Worm (Caenorhabditis elegans) whole organism, L1 larva: ENCODE data around the gene csn-6.

Experiments used
- C04F5.9 ChIP-seq: sonication (generic microtip); optimal IDR thresholded peaks from 2 replicates; lab custom pipeline; 2016; ENCODE audit warnings: missing genetic modification characterization, missing compliant biosample characterization
- F16B12.6 ChIP-seq: fragments of 150-350 bp; optimal IDR thresholded peaks from 2 replicates; lab custom pipeline; 2014; ENCODE audit warnings: missing biosample characterization, missing genetic modification characterization
- Y116A8C.19 ChIP-seq: sonication (generic microtip); optimal IDR thresholded peaks from 2 replicates; lab custom pipeline; 2016; ENCODE audit warnings: missing compliant biosample characterization, missing genetic modification characterization, borderline replicate concordance
- aly-2 ChIP-seq: fragments of 150-350 bp; optimal IDR thresholded peaks from 2 replicates; lab custom pipeline; 2014; ENCODE audit warnings: missing biosample characterization, missing genetic modification characterization
- ceh-90 ChIP-seq: sonication (generic microtip); optimal IDR thresholded peaks from 2 replicates; lab custom pipeline; 2016; ENCODE audit warnings: missing genetic modification characterization, missing compliant biosample characterization
- ces-1 ChIP-seq: fragments of 150-350 bp; optimal IDR thresholded peaks from 2 replicates; lab custom pipeline; 2014; ENCODE audit warnings: missing biosample characterization, missing genetic modification reagents, missing genetic modification characterization
- dpl-1 ChIP-seq, 3 experiments: fragments of 150-350 bp in 2 of 3; sonication (generic microtip) in 1 of 3; optimal IDR thresholded peaks; 2 replicates each; lab custom pipeline; 2014 to 2017; ENCODE audit warnings: missing biosample characterization in 3 of 3, missing genetic modification characterization in 3 of 3, missing genetic modification reagents in 3 of 3
- dsc-1 ChIP-seq: sonication (generic microtip); optimal IDR thresholded peaks from 2 replicates; lab custom pipeline; 2016; ENCODE audit warnings: mild to moderate bottlenecking, missing genetic modification characterization, missing compliant biosample characterization
- efl-1 ChIP-seq, 4 experiments: fragments of 150-350 bp; optimal IDR thresholded peaks in 3 of 4; peaks in 1 of 4; 1 replicate in 1 of 4; 2 replicates in 3 of 4; lab custom pipeline; 2014; ENCODE audit warnings: missing biosample characterization in 2 of 4, missing genetic modification characterization in 2 of 4, missing genetic modification reagents in 2 of 4
- egl-13 ChIP-seq: sonication (generic microtip); optimal IDR thresholded peaks from 2 replicates; lab custom pipeline; 2016; ENCODE audit warnings: missing genotype, missing genetic modification reagents, missing genetic modification characterization, missing compliant biosample characterization
- egl-27 ChIP-seq, 2 experiments: fragments of 150-350 bp in 1 of 2; sonication (generic microtip); optimal IDR thresholded peaks; 3 replicates each; lab custom pipeline; 2017 to 2018; ENCODE audit warnings: missing biosample characterization in 2 of 2, missing genetic modification characterization in 2 of 2, missing genetic modification reagents in 2 of 2
- elt-2 ChIP-seq: sonication (generic microtip); optimal IDR thresholded peaks from 2 replicates; lab custom pipeline; 2016; ENCODE audit warnings: missing genetic modification characterization, mild to moderate bottlenecking, inconsistent platforms, missing compliant biosample characterization, missing genetic modification reagents
- elt-3 ChIP-seq, 6 experiments: fragments of 150-350 bp in 1 of 6; sonication (generic microtip); optimal IDR thresholded peaks; 2 replicates each; lab custom pipeline; 2017 to 2018; ENCODE audit warnings: missing biosample characterization in 6 of 6, missing genetic modification characterization in 6 of 6, inconsistent platforms in 1 of 6
- fkh-4 ChIP-seq: sonication (generic microtip); optimal IDR thresholded peaks from 2 replicates; lab custom pipeline; 2016; ENCODE audit warnings: missing compliant biosample characterization, missing genetic modification characterization, borderline replicate concordance
- fkh-8 ChIP-seq: sonication (generic microtip); optimal IDR thresholded peaks from 2 replicates; lab custom pipeline; 2016; ENCODE audit warnings: mild to moderate bottlenecking, missing genetic modification characterization, missing compliant biosample characterization
- fos-1 ChIP-seq: fragments of 150-350 bp; optimal IDR thresholded peaks from 2 replicates; lab custom pipeline; 2014; ENCODE audit warnings: missing biosample characterization, missing genetic modification characterization
- grh-1 ChIP-seq: fragments of 200-800 bp; sonication (Bioruptor generic); IDR thresholded peaks from 2 replicates; pipeline ENCODE4 v1.3.6; 2022; ENCODE audit warnings: missing genetic modification reagents, missing genetic modification characterization, missing compliant biosample characterization
- hlh-17 ChIP-seq: fragments of 200-800 bp; sonication (Bioruptor generic); optimal IDR thresholded peaks from 2 replicates; lab custom pipeline; 2018; ENCODE audit warnings: missing genetic modification characterization, mild to moderate bottlenecking, missing compliant biosample characterization, moderate library complexity, borderline replicate concordance
- hlh-4 ChIP-seq: sonication (generic microtip); optimal IDR thresholded peaks from 2 replicates; lab custom pipeline; 2016; ENCODE audit warnings: mild to moderate bottlenecking, missing genetic modification characterization, missing compliant biosample characterization
- hpl-2 ChIP-seq: fragments of 150-350 bp; optimal IDR thresholded peaks from 2 replicates; lab custom pipeline; 2014; ENCODE audit warnings: missing biosample characterization, missing genetic modification reagents, missing genetic modification characterization
- isw-1 ChIP-seq: fragments of 200-800 bp; sonication (Bioruptor generic); IDR thresholded peaks from 2 replicates; pipeline ENCODE4 v1.3.6; 2022; ENCODE audit warnings: missing genetic modification characterization, missing compliant biosample characterization
- jun-1 ChIP-seq: fragments of 150-350 bp; optimal IDR thresholded peaks from 2 replicates; lab custom pipeline; 2014; ENCODE audit warnings: missing biosample characterization, missing genetic modification reagents, missing genetic modification characterization
- lin-14 ChIP-seq: fragments of 200-800 bp; sonication (Bioruptor generic); optimal IDR thresholded peaks from 2 replicates; lab custom pipeline; 2018; ENCODE audit warnings: mild to moderate bottlenecking, missing genetic modification characterization, moderate library complexity, missing compliant biosample characterization
- lin-15B ChIP-seq: fragments of 150-350 bp; sonication (generic microtip); optimal IDR thresholded peaks from 3 replicates; lab custom pipeline; 2014; ENCODE audit warnings: missing biosample characterization, missing genetic modification characterization
- lin-35 ChIP-seq, 2 experiments: fragments of 150-350 bp; optimal IDR thresholded peaks; 2 replicates each; lab custom pipeline; 2014; ENCODE audit warnings: missing biosample characterization in 2 of 2, missing genetic modification characterization in 2 of 2, missing genetic modification reagents in 2 of 2
- lin-39 ChIP-seq: fragments of 150-350 bp; optimal IDR thresholded peaks from 2 replicates; lab custom pipeline; 2014; ENCODE audit warnings: missing biosample characterization, missing genetic modification reagents, missing genetic modification characterization
- lir-3 ChIP-seq: sonication (generic microtip); optimal IDR thresholded peaks from 2 replicates; lab custom pipeline; 2016; ENCODE audit warnings: mild to moderate bottlenecking, missing genetic modification characterization, moderate library complexity, missing compliant biosample characterization; ENCODE audit not compliant: poor library complexity
- lsy-2 ChIP-seq, 2 experiments: fragments of 150-350 bp; optimal IDR thresholded peaks; 2 replicates each; lab custom pipeline; 2014; ENCODE audit warnings: missing biosample characterization in 2 of 2, missing genetic modification characterization in 2 of 2
- mdl-1 ChIP-seq, 2 experiments: fragments of 150-350 bp; optimal IDR thresholded peaks; 2 replicates each; lab custom pipeline; 2014 to 2017; ENCODE audit warnings: missing biosample characterization in 2 of 2, missing genetic modification characterization in 2 of 2, inconsistent platforms in 1 of 2
- mef-2 ChIP-seq: fragments of 150-350 bp; optimal IDR thresholded peaks from 2 replicates; lab custom pipeline; 2014; ENCODE audit warnings: missing biosample characterization, missing genetic modification characterization
- mep-1 ChIP-seq: fragments of 150-350 bp; optimal IDR thresholded peaks from 2 replicates; lab custom pipeline; 2014; ENCODE audit warnings: missing biosample characterization, missing genetic modification characterization
- nhr-20 ChIP-seq: sonication (generic microtip); optimal IDR thresholded peaks from 2 replicates; lab custom pipeline; 2016; ENCODE audit warnings: mild to moderate bottlenecking, missing genetic modification characterization, missing compliant biosample characterization
- nhr-71 ChIP-seq: sonication (generic microtip); optimal IDR thresholded peaks from 2 replicates; lab custom pipeline; 2016; ENCODE audit warnings: mild to moderate bottlenecking, missing genetic modification characterization, moderate library complexity, missing compliant biosample characterization
- nhr-76 ChIP-seq: sonication (generic microtip); optimal IDR thresholded peaks from 2 replicates; lab custom pipeline; 2017; ENCODE audit warnings: missing biosample characterization, missing genetic modification characterization
- nhr-84 ChIP-seq: sonication (generic microtip); optimal IDR thresholded peaks from 2 replicates; lab custom pipeline; 2017; ENCODE audit warnings: missing biosample characterization, missing genetic modification characterization
- nhr-90 ChIP-seq: sonication (generic microtip); optimal IDR thresholded peaks from 2 replicates; lab custom pipeline; 2016; ENCODE audit warnings: mild to moderate bottlenecking, missing genetic modification characterization, missing compliant biosample characterization; ENCODE audit not compliant: poor library complexity
- skn-1 ChIP-seq: fragments of 150-350 bp; optimal IDR thresholded peaks from 2 replicates; lab custom pipeline; 2014; ENCODE audit warnings: missing biosample characterization, missing genetic modification characterization
- snpc-4 ChIP-seq: fragments of 150-350 bp; optimal IDR thresholded peaks from 2 replicates; lab custom pipeline; 2014; ENCODE audit warnings: missing biosample characterization, missing genetic modification characterization
- snu-23 ChIP-seq: sonication (generic microtip); optimal IDR thresholded peaks from 2 replicates; lab custom pipeline; 2016; ENCODE audit warnings: missing genetic modification characterization, missing compliant biosample characterization
- sox-4 ChIP-seq: sonication (generic microtip); optimal IDR thresholded peaks from 2 replicates; lab custom pipeline; 2016; ENCODE audit warnings: missing genetic modification characterization, missing compliant biosample characterization
- sptf-1 ChIP-seq: fragments of 150-350 bp; optimal IDR thresholded peaks from 2 replicates; lab custom pipeline; 2014; ENCODE audit warnings: missing biosample characterization, missing genetic modification characterization
- sup-37 ChIP-seq: fragments of 200-800 bp; sonication (Bioruptor generic); optimal IDR thresholded peaks from 2 replicates; lab custom pipeline; 2018; ENCODE audit warnings: mild to moderate bottlenecking, missing genetic modification characterization, missing compliant biosample characterization
- swsn-7 ChIP-seq: sonication (generic microtip); optimal IDR thresholded peaks from 2 replicates; lab custom pipeline; 2016; ENCODE audit warnings: missing genetic modification characterization, missing compliant biosample characterization
- tbx-2 ChIP-seq: sonication (generic microtip); optimal IDR thresholded peaks from 2 replicates; lab custom pipeline; 2016; ENCODE audit warnings: missing genetic modification characterization, missing compliant biosample characterization
- tlp-1 ChIP-seq: fragments of 150-350 bp; optimal IDR thresholded peaks from 2 replicates; lab custom pipeline; 2014; ENCODE audit warnings: missing biosample characterization, missing genetic modification characterization
- unc-130 ChIP-seq: fragments of 150-350 bp; optimal IDR thresholded peaks from 2 replicates; lab custom pipeline; 2017; ENCODE audit warnings: missing biosample characterization, missing genetic modification characterization, inconsistent platforms
- unc-30 ChIP-seq: sonication (generic microtip); optimal IDR thresholded peaks from 2 replicates; lab custom pipeline; 2017; ENCODE audit warnings: missing biosample characterization, missing genetic modification characterization
- unc-86 ChIP-seq: sonication (generic microtip); optimal IDR thresholded peaks from 2 replicates; lab custom pipeline; 2016; ENCODE audit warnings: missing genetic modification characterization, missing compliant biosample characterization
- xbp-1 ChIP-seq: sonication (generic microtip); optimal IDR thresholded peaks from 2 replicates; lab custom pipeline; 2016; ENCODE audit warnings: missing genetic modification characterization, missing compliant biosample characterization
- zag-1 ChIP-seq: fragments of 150-350 bp; optimal IDR thresholded peaks from 2 replicates; lab custom pipeline; 2014; ENCODE audit warnings: missing biosample characterization, missing genetic modification characterization
- zip-4 ChIP-seq: fragments of 200-800 bp; sonication (Bioruptor generic); optimal IDR thresholded peaks from 2 replicates; lab custom pipeline; 2018; ENCODE audit warnings: mild to moderate bottlenecking, missing genetic modification characterization, moderate library complexity, missing compliant biosample characterization
- ztf-11 ChIP-seq, 2 experiments: sonication (generic microtip); optimal IDR thresholded peaks; 2 replicates each; lab custom pipeline; 2016 to 2017; ENCODE audit warnings: missing genetic modification characterization in 2 of 2, missing biosample characterization in 1 of 2, missing compliant biosample characterization in 1 of 2

csn-6 gene

DNA sequence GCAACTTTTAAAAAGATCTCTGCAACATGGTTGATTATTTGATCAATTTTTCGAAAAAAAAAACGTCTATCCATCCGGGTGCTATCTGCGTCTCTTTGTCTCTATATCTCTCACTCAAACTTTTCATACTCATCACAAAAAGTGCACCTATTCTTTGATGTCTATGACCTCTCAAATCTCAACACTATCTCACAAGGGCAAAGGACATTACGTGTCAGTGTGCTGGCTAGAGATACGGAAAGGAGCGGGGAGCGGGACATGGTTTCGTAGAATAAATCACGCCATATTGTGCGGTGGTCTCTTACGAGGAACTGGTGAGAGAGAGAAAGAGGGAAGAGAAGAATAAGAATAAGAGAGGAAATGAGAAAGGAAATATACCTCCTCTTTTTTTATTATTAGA lies 21.8 kb downstream of the csn-6 start (continued):
- TF ChIP-seq lir-3 (tag; lab: Kevin White, UChicago) (no peak), hlh-17 (no peak), ceh-90 (tag; lab: Kevin White, UChicago) (no peak), sox-4 (tag; lab: Kevin White, UChicago) (no peak), sup-37 (GFP tag; lab: Kevin White, UChicago) (no peak), elt-2 (tag; lab: Kevin White, UChicago) (peak; percentile 94), nhr-76 (tag; lab: Kevin White, UChicago) (no peak), nhr-90 (tag; lab: Kevin White, UChicago) (peak; percentile 81), fkh-8 (tag; lab: Kevin White, UChicago) (peak; percentile 71), lin-35 (GFP tag; optimal IDR thresholded peaks at IDR 0.05; lab: Kevin White, UChicago) (peak; percentile 43 to 58), skn-1 (tag; lab: Kevin White, UChicago) (no peak), snpc-4 (tag; lab: Kevin White, UChicago) (peak; percentile 46), fkh-4 (no peak), ces-1 (GFP tag; lab: Kevin White, UChicago) (no peak), elt-3 (tag; optimal IDR thresholded peaks at IDR 0.05; lab: Kevin White, UChicago) (peak in 4 of 6 experiments; percentile 49 to 84 (median 70)), unc-130 (tag; lab: Kevin White, UChicago) (no peak), mef-2 (tag; lab: Kevin White, UChicago) (no peak), unc-86 (tag; lab: Kevin White, UChicago) (peak; percentile 64), snu-23 (GFP tag; lab: Kevin White, UChicago) (peak; percentile 87), lsy-2 (tag; optimal IDR thresholded peaks at IDR 0.05; lab: Kevin White, UChicago) (peak; percentile 35 to 73), dsc-1 (tag; lab: Kevin White, UChicago) (peak; percentile 50), sptf-1 (tag; lab: Kevin White, UChicago) (no peak), zip-4 (GFP tag; lab: Kevin White, UChicago) (no peak), egl-13 (tag; lab: Kevin White, UChicago) (no peak), lin-15B (tag; lab: Kevin White, UChicago) (peak; percentile 2), zag-1 (tag; lab: Kevin White, UChicago) (no peak), nhr-71 (peak; percentile 96), efl-1 (optimal IDR thresholded peaks at IDR 0.05; lab: Kevin White, UChicago) (peak; percentile 58), efl-1 (GFP tag; optimal IDR thresholded peaks at IDR 0.05 in 1 of 2; lab: Kevin White, UChicago) (peak; percentile 19 to 70), nhr-20 (tag; lab: Kevin White, UChicago) (peak; percentile 93), tbx-2 (peak; percentile 81), lin-14 (peak; percentile 97), lin-39 (tag; lab: Kevin White, UChicago) (no peak), nhr-84 (tag; lab: Kevin White, UChicago) (no peak), Y116A8C.19 (tag; lab: Kevin White, UChicago) (no peak), fos-1 (tag; lab: Kevin White, UChicago) (peak; percentile 59), xbp-1 (tag; lab: Kevin White, UChicago) (peak; percentile 65), dpl-1 (GFP tag; optimal IDR thresholded peaks at IDR 0.05; lab: Kevin White, UChicago) (peak; percentile 35 to 48 (median 37)), isw-1 (GFP tag; lab: Robert Waterston, UW) (no peak), jun-1 (tag; lab: Kevin White, UChicago) (peak; percentile 55), swsn-7 (peak; percentile 84), hpl-2 (no peak), C04F5.9 (tag; lab: Kevin White, UChicago) (no peak), tlp-1 (tag; lab: Kevin White, UChicago) (no peak), hlh-4 (tag; lab: Kevin White, UChicago) (no peak), mep-1 (tag; lab: Kevin White, UChicago) (peak; percentile 88), aly-2 (tag; lab: Kevin White, UChicago) (no peak), ztf-11 (tag; optimal IDR thresholded peaks at IDR 0.05; lab: Kevin White, UChicago) (no peak), unc-30 (tag; lab: Kevin White, UChicago) (no peak), grh-1 (GFP tag; lab: Robert Waterston, UW) (peak; percentile 35; the same call in 1 of the 2 replicates), F16B12.6 (tag; lab: Kevin White, UChicago) (no peak), egl-27 (tag; optimal IDR thresholded peaks at IDR 0.05; lab: Kevin White, UChicago) (peak; percentile 31 to 50), mdl-1 (tag; optimal IDR thresholded peaks at IDR 0.05; lab: Kevin White, UChicago) (peak in 1 of 2 experiments; percentile 63)
